Fruit fly (Drosophila melanogaster): ENCODE measurements around the gene CG10646.

DNA sequence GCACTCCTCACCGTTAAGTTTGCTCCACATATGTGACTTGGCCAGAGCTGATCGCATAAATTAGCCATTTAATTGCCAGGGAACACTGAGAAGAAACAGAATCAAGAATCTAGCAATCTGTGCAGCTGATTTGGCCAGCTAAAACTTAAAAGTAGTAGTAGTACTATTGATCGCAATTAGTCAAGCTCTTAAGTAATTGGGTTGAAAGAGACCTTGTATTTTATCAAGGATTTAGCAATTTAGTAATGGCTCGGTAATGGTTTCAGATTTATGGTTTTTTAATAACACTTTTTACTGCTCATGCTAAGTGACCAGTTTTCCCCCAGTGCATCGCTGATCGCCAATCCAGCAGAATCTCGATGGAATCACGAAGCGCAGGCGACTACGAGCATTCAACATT lies 48.7 kb downstream of the CG10646 start:
- TF ChIP-seq HLHmδ (GFP tag; optimal IDR thresholded peaks at IDR 0.05) (no peak), insv (GFP tag; optimal IDR thresholded peaks at IDR 0.05) (no peak), dimm (GFP tag; IDR thresholded peaks at IDR 0.05) (no peak), CG10959 (GFP tag; IDR thresholded peaks at IDR 0.05) (no peak), al (GFP tag; IDR thresholded peaks at IDR 0.05) (no peak), psq (GFP tag; optimal IDR thresholded peaks at IDR 0.05) (no peak), CG34422 (GFP tag; IDR thresholded peaks at IDR 0.05) (no peak), btn (GFP tag; optimal IDR thresholded peaks at IDR 0.05) (no peak), CG13287 (GFP tag; IDR thresholded peaks at IDR 0.05; ENCODE audit: partially characterized antibody) (no peak), bigmax (GFP tag; optimal IDR thresholded peaks at IDR 0.05) (no peak), lilli (GFP tag; optimal IDR thresholded peaks at IDR 0.05) (no peak), lov (optimal IDR thresholded peaks at IDR 0.05) (no peak), lov (GFP tag; IDR thresholded peaks at IDR 0.05) (no peak), nerfin-2 (GFP tag; IDR thresholded peaks at IDR 0.05; ENCODE audit: partially characterized antibody) (no peak)
